Fruit fly (Drosophila melanogaster) whole organism: ENCODE data around the gene CG5781.

Experiments used
- CG8478 ChIP-seq: fragments of >200 bp; optimal IDR thresholded peaks from 2 replicates; lab custom pipeline; 2018; ENCODE audit warnings: inconsistent platforms
- Dll ChIP-seq: fragments of >200 bp; optimal IDR thresholded peaks from 2 replicates; lab custom pipeline; 2017
- EcR ChIP-seq, 2 experiments: fragments of >200 bp; optimal IDR thresholded peaks; 2 replicates each; lab custom pipeline; 2017; ENCODE audit warnings: missing biosample characterization in 2 of 2, missing genetic modification characterization in 2 of 2, missing genetic modification reagents in 2 of 2
- pan ChIP-seq: fragments of >200 bp; optimal IDR thresholded peaks from 2 replicates; lab custom pipeline; 2017
- psq ChIP-seq: fragments of >200 bp; optimal IDR thresholded peaks from 2 replicates; lab custom pipeline; 2017
- usp ChIP-seq: fragments of >200 bp; optimal IDR thresholded peaks from 2 replicates; lab custom pipeline; 2017; ENCODE audit warnings: missing biosample characterization, missing genetic modification characterization, mixed read lengths

dm6 chr2L:12672296-12672695 lies 24.8 kb downstream of the CG5781 start:
- TF ChIP-seq usp (GFP tag; lab: Kevin White, UChicago) = no peak
- TF ChIP-seq psq (lab: Kevin White, UChicago) = no peak
- TF ChIP-seq pan = no peak
- no peak for TF ChIP-seq CG8478
- TF ChIP-seq Dll (lab: Kevin White, UChicago) = no peak
- no peak for TF ChIP-seq EcR (GFP tag; optimal IDR thresholded peaks at IDR 0.05; lab: Kevin White, UChicago)
